Worm (Caenorhabditis elegans): ENCODE measurements around the gene R02F11.12.

DNA sequence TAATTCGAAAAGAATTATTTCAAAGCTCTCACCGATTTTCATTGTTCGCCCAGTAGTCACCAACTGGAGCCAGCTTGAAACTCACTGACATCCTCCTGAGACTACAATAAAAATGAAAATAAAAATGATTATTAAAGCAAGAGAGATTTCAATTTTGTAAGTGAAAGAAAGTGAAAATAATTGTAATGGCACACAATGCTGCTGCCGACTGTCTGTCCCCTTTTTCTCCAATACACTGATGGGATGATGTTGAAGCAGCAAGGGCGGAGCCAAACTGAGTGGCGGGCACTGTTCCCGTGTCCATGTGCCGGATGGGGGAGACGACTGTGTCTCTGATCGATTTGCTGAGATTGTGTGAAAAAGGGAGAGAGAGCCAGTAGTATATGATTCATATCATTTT lies 43.8 kb downstream of the R02F11.12 start, which contains the start of gene C37H5.14:
- TF ChIP-seq F13C5.2 (tag; optimal IDR thresholded peaks at IDR 0.05), result no peak
- TF ChIP-seq flt-1 (GFP tag; IDR thresholded peaks at IDR 0.05), result no peak
- no peak for TF ChIP-seq tra-4 (tag; optimal IDR thresholded peaks at IDR 0.05)
- no peak for TF ChIP-seq ama-1 (optimal IDR thresholded peaks at IDR 0.05)
- no peak for TF ChIP-seq hmbx-1 (tag; optimal IDR thresholded peaks at IDR 0.05)
- no peak for TF ChIP-seq ceh-13 (GFP tag; optimal IDR thresholded peaks at IDR 0.05)
- no peak for TF ChIP-seq aly-1 (tag; optimal IDR thresholded peaks at IDR 0.05)
- TF ChIP-seq hnd-1 (tag; optimal IDR thresholded peaks at IDR 0.05), result no peak
- no peak for TF ChIP-seq tbx-37 (GFP tag; conservative IDR thresholded peaks at IDR 0.05)
- no peak for TF ChIP-seq tbx-11 (GFP tag; IDR thresholded peaks at IDR 0.05)
- no peak for TF ChIP-seq ceh-36 (tag; optimal IDR thresholded peaks at IDR 0.05)
- TF ChIP-seq hmg-4 (GFP tag; optimal IDR thresholded peaks at IDR 0.05), result no peak

Data from whole organism, early embryonic.